Worm (Caenorhabditis elegans) whole organism, L1 larva: ENCODE measurements around the gene srw-62.

Source experiments
- C34B4.2 ChIP-seq: sonication (generic microtip); optimal IDR thresholded peaks from 2 replicates; lab custom pipeline; 2017; ENCODE audit warnings: mild to moderate bottlenecking, missing genetic modification characterization, missing compliant biosample characterization
- ama-1 ChIP-seq: fragments of 150-350 bp; optimal IDR thresholded peaks from 2 replicates; lab custom pipeline; 2014
- blmp-1 ChIP-seq: fragments of 150-350 bp; optimal IDR thresholded peaks from 2 replicates; lab custom pipeline; 2014; ENCODE audit warnings: missing biosample characterization, missing genetic modification characterization
- ceh-63 ChIP-seq: fragments of 200-800 bp; sonication (Bioruptor generic); optimal IDR thresholded peaks from 2 replicates; lab custom pipeline; 2018; ENCODE audit warnings: mild to moderate bottlenecking, missing genetic modification characterization, missing compliant biosample characterization
- ceh-8 ChIP-seq: fragments of 200-800 bp; sonication (Bioruptor generic); optimal IDR thresholded peaks from 2 replicates; lab custom pipeline; 2018; ENCODE audit warnings: mild to moderate bottlenecking, missing genetic modification characterization, moderate library complexity, missing compliant biosample characterization
- ceh-90 ChIP-seq: sonication (generic microtip); optimal IDR thresholded peaks from 2 replicates; lab custom pipeline; 2016; ENCODE audit warnings: missing genetic modification characterization, missing compliant biosample characterization
- efl-1 ChIP-seq, 4 experiments: fragments of 150-350 bp; optimal IDR thresholded peaks in 3 of 4; peaks in 1 of 4; 1 replicate in 1 of 4; 2 replicates in 3 of 4; lab custom pipeline; 2014; ENCODE audit warnings: missing biosample characterization in 2 of 4, missing genetic modification characterization in 2 of 4, missing genetic modification reagents in 2 of 4
- egl-13 ChIP-seq: sonication (generic microtip); optimal IDR thresholded peaks from 2 replicates; lab custom pipeline; 2016; ENCODE audit warnings: missing genotype, missing genetic modification reagents, missing genetic modification characterization, missing compliant biosample characterization
- elt-3 ChIP-seq, 6 experiments: fragments of 150-350 bp in 1 of 6; sonication (generic microtip); optimal IDR thresholded peaks; 2 replicates each; lab custom pipeline; 2017 to 2018; ENCODE audit warnings: missing biosample characterization in 6 of 6, missing genetic modification characterization in 6 of 6, inconsistent platforms in 1 of 6
- ets-5 ChIP-seq: fragments of 200-800 bp; sonication (Bioruptor generic); IDR thresholded peaks from 2 replicates; pipeline ENCODE4 v1.3.6; 2022; ENCODE audit warnings: missing genetic modification characterization, missing compliant biosample characterization
- fkh-4 ChIP-seq: sonication (generic microtip); optimal IDR thresholded peaks from 2 replicates; lab custom pipeline; 2016; ENCODE audit warnings: missing compliant biosample characterization, missing genetic modification characterization, borderline replicate concordance
- grh-1 ChIP-seq: fragments of 200-800 bp; sonication (Bioruptor generic); IDR thresholded peaks from 2 replicates; pipeline ENCODE4 v1.3.6; 2022; ENCODE audit warnings: missing genetic modification reagents, missing genetic modification characterization, missing compliant biosample characterization
- hlh-4 ChIP-seq: sonication (generic microtip); optimal IDR thresholded peaks from 2 replicates; lab custom pipeline; 2016; ENCODE audit warnings: mild to moderate bottlenecking, missing genetic modification characterization, missing compliant biosample characterization
- lin-14 ChIP-seq: fragments of 200-800 bp; sonication (Bioruptor generic); optimal IDR thresholded peaks from 2 replicates; lab custom pipeline; 2018; ENCODE audit warnings: mild to moderate bottlenecking, missing genetic modification characterization, moderate library complexity, missing compliant biosample characterization
- lin-15B ChIP-seq: fragments of 150-350 bp; sonication (generic microtip); optimal IDR thresholded peaks from 3 replicates; lab custom pipeline; 2014; ENCODE audit warnings: missing biosample characterization, missing genetic modification characterization
- lin-39 ChIP-seq: fragments of 150-350 bp; optimal IDR thresholded peaks from 2 replicates; lab custom pipeline; 2014; ENCODE audit warnings: missing biosample characterization, missing genetic modification reagents, missing genetic modification characterization
- lsy-2 ChIP-seq, 2 experiments: fragments of 150-350 bp; optimal IDR thresholded peaks; 2 replicates each; lab custom pipeline; 2014; ENCODE audit warnings: missing biosample characterization in 2 of 2, missing genetic modification characterization in 2 of 2
- mab-9 ChIP-seq: fragments of 200-800 bp; sonication (Bioruptor generic); IDR thresholded peaks from 2 replicates; pipeline ENCODE4 v1.3.6; 2022; ENCODE audit warnings: missing genetic modification reagents, missing genetic modification characterization, missing compliant biosample characterization
- mdl-1 ChIP-seq, 2 experiments: fragments of 150-350 bp; optimal IDR thresholded peaks; 2 replicates each; lab custom pipeline; 2014 to 2017; ENCODE audit warnings: missing biosample characterization in 2 of 2, missing genetic modification characterization in 2 of 2, inconsistent platforms in 1 of 2
- nhr-11 ChIP-seq: fragments of 150-350 bp; optimal IDR thresholded peaks from 2 replicates; lab custom pipeline; 2014; ENCODE audit warnings: missing biosample characterization, missing genetic modification characterization
- nhr-12 ChIP-seq: sonication (generic microtip); optimal IDR thresholded peaks from 2 replicates; lab custom pipeline; 2017; ENCODE audit warnings: missing biosample characterization, missing genetic modification characterization
- nhr-19 ChIP-seq: fragments of 200-800 bp; sonication (Bioruptor generic); conservative IDR thresholded peaks from 2 replicates; pipeline ENCODE4 v1.3.6; 2022; ENCODE audit warnings: missing genetic modification characterization, missing compliant biosample characterization
- nhr-28 ChIP-seq: fragments of 150-350 bp; optimal IDR thresholded peaks from 2 replicates; lab custom pipeline; 2014; ENCODE audit warnings: missing biosample characterization, missing genetic modification characterization
- nhr-47 ChIP-seq: sonication (generic microtip); optimal IDR thresholded peaks from 2 replicates; lab custom pipeline; 2016; ENCODE audit warnings: mild to moderate bottlenecking, missing genetic modification characterization, moderate library complexity, missing compliant biosample characterization
- nhr-71 ChIP-seq: sonication (generic microtip); optimal IDR thresholded peaks from 2 replicates; lab custom pipeline; 2016; ENCODE audit warnings: mild to moderate bottlenecking, missing genetic modification characterization, moderate library complexity, missing compliant biosample characterization
- nhr-85 ChIP-seq: sonication (generic microtip); peaks from one replicate; lab custom pipeline; 2016; ENCODE audit warnings: missing genetic modification characterization, inconsistent platforms, missing compliant biosample characterization
- pag-3 ChIP-seq: sonication (generic microtip); optimal IDR thresholded peaks from 2 replicates; lab custom pipeline; 2017; ENCODE audit warnings: missing genetic modification characterization, mild to moderate bottlenecking, missing compliant biosample characterization, antibody characterized with exemption, borderline replicate concordance; ENCODE audit not compliant: insufficient read depth
- pax-3 ChIP-seq: fragments of 200-800 bp; sonication (Bioruptor generic); optimal IDR thresholded peaks from 2 replicates; lab custom pipeline; 2018; ENCODE audit warnings: mild to moderate bottlenecking, missing genetic modification characterization, moderate library complexity, missing compliant biosample characterization
- pqm-1 ChIP-seq: sonication (generic microtip); optimal IDR thresholded peaks from 3 replicates; lab custom pipeline; 2017; ENCODE audit warnings: missing biosample characterization, missing genetic modification characterization
- snu-23 ChIP-seq: sonication (generic microtip); optimal IDR thresholded peaks from 2 replicates; lab custom pipeline; 2016; ENCODE audit warnings: missing genetic modification characterization, missing compliant biosample characterization
- sptf-1 ChIP-seq: fragments of 150-350 bp; optimal IDR thresholded peaks from 2 replicates; lab custom pipeline; 2014; ENCODE audit warnings: missing biosample characterization, missing genetic modification characterization
- swsn-7 ChIP-seq: sonication (generic microtip); optimal IDR thresholded peaks from 2 replicates; lab custom pipeline; 2016; ENCODE audit warnings: missing genetic modification characterization, missing compliant biosample characterization
- tlp-1 ChIP-seq: fragments of 150-350 bp; optimal IDR thresholded peaks from 2 replicates; lab custom pipeline; 2014; ENCODE audit warnings: missing biosample characterization, missing genetic modification characterization
- unc-62 ChIP-seq: fragments of 150-350 bp; optimal IDR thresholded peaks from 2 replicates; lab custom pipeline; 2014; ENCODE audit warnings: missing biosample characterization, missing genetic modification reagents, missing genetic modification characterization
- unc-86 ChIP-seq: sonication (generic microtip); optimal IDR thresholded peaks from 2 replicates; lab custom pipeline; 2016; ENCODE audit warnings: missing genetic modification characterization, missing compliant biosample characterization
- vab-15 ChIP-seq: sonication (generic microtip); optimal IDR thresholded peaks from 2 replicates; lab custom pipeline; 2017; ENCODE audit warnings: missing genotype, mild to moderate bottlenecking, missing genetic modification characterization, missing compliant biosample characterization
- xbp-1 ChIP-seq: sonication (generic microtip); optimal IDR thresholded peaks from 2 replicates; lab custom pipeline; 2016; ENCODE audit warnings: missing genetic modification characterization, missing compliant biosample characterization
- zag-1 ChIP-seq: fragments of 150-350 bp; optimal IDR thresholded peaks from 2 replicates; lab custom pipeline; 2014; ENCODE audit warnings: missing biosample characterization, missing genetic modification characterization
- zip-4 ChIP-seq: fragments of 200-800 bp; sonication (Bioruptor generic); optimal IDR thresholded peaks from 2 replicates; lab custom pipeline; 2018; ENCODE audit warnings: mild to moderate bottlenecking, missing genetic modification characterization, moderate library complexity, missing compliant biosample characterization
- ztf-4 ChIP-seq: fragments of 150-350 bp; optimal IDR thresholded peaks from 2 replicates; lab custom pipeline; 2014; ENCODE audit warnings: missing biosample characterization, missing genetic modification characterization

srw-62 gene

ce11 chrII:7790324-7790898 is 34.8 kb upstream of the srw-62 start, which contains the start of gene srlf-1 (continued):
- TF ChIP-seq nhr-71 (tag; lab: Kevin White, UChicago) (peak; percentile 33), lin-14 (peak; percentile 50), ztf-4 (no peak), ama-1 (lab: Kevin White, UChicago) (peak; percentile 77), pqm-1 (tag; lab: Kevin White, UChicago) (no peak), sptf-1 (tag; lab: Kevin White, UChicago) (no peak), egl-13 (no peak), tlp-1 (tag; lab: Kevin White, UChicago) (no peak), lin-39 (no peak), pax-3 (tag; lab: Kevin White, UChicago) (no peak), elt-3 (tag; optimal IDR thresholded peaks at IDR 0.05; lab: Kevin White, UChicago) (no peak), nhr-12 (tag; lab: Kevin White, UChicago) (no peak), lin-15B (tag; lab: Kevin White, UChicago) (no peak), grh-1 (GFP tag; lab: Robert Waterston, UW) (peak; percentile 48), ceh-63 (GFP tag; lab: Kevin White, UChicago) (no peak), nhr-28 (no peak), mdl-1 (tag; optimal IDR thresholded peaks at IDR 0.05; lab: Kevin White, UChicago) (no peak), ceh-8 (no peak), xbp-1 (peak; percentile 5), zag-1 (tag; lab: Kevin White, UChicago) (no peak), snu-23 (GFP tag; lab: Kevin White, UChicago) (peak; percentile 38), nhr-11 (tag; lab: Kevin White, UChicago) (no peak), nhr-85 (tag; lab: Kevin White, UChicago) (peak; percentile 66)

DNA sequence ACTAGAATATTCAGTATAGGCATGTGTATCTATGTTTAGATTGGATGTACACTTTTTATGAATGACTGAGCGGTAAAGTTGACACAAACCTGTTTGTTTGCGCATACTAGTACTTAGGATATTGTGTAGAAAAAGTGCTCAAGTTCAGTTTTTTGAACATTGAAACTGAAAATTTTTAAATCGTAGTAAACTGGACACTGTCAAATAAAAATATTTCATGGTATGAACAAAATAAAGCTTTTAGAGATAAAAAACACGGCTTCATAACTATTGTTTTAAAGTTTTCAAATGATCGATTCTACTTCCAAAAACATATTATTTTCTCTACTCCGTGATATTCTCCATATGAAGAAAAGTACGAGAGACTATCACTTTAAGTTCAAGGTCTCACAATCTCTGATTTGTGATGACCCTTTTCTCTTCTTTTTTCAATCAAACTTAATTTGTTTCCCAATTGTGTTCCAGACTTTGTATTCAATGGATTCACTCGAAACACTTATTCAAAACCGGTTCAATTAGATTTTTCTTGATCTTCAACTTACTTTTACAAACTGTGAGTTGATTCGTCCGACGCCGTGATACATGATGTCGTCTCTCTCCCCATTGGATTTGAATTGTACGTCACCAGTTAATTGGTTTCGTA is 33.7 kb upstream of the srw-62 start:
- TF ChIP-seq ama-1 (lab: Kevin White, UChicago) = peak; percentile 29
- no peak for TF ChIP-seq unc-86 (tag; lab: Kevin White, UChicago)
- TF ChIP-seq grh-1 (GFP tag; lab: Robert Waterston, UW) = peak; percentile 75
- TF ChIP-seq unc-62 (GFP tag; lab: Kevin White, UChicago) = no peak
- peak in 4 of 6 experiments; percentile 20 to 74 (median 44) for TF ChIP-seq elt-3 (tag; optimal IDR thresholded peaks at IDR 0.05; lab: Kevin White, UChicago)
- peak; percentile 61 for TF ChIP-seq blmp-1 (tag; lab: Kevin White, UChicago)
- TF ChIP-seq ets-5 (GFP tag; lab: Robert Waterston, UW) = no peak
- no peak for TF ChIP-seq ceh-63 (GFP tag; lab: Kevin White, UChicago)
- peak; percentile 18; the same call in 1 of the 2 replicates for TF ChIP-seq nhr-19 (GFP tag; lab: Robert Waterston, UW)
- no peak for TF ChIP-seq vab-15 (tag; lab: Kevin White, UChicago)
- no peak for TF ChIP-seq fkh-4
- TF ChIP-seq swsn-7 (tag; lab: Kevin White, UChicago) = no peak
- no peak for TF ChIP-seq pag-3 (tag; lab: Kevin White, UChicago)
- TF ChIP-seq ceh-90 (tag; lab: Kevin White, UChicago) = no peak
- peak; percentile 94 for TF ChIP-seq nhr-85 (tag; lab: Kevin White, UChicago)
- no peak for TF ChIP-seq C34B4.2
- TF ChIP-seq efl-1 (optimal IDR thresholded peaks at IDR 0.05; lab: Kevin White, UChicago) = no peak
- TF ChIP-seq efl-1 (GFP tag; optimal IDR thresholded peaks at IDR 0.05 in 1 of 2; lab: Kevin White, UChicago) = peak in 1 of 2 experiments; percentile 41
- TF ChIP-seq nhr-47 (tag; lab: Kevin White, UChicago) = peak; percentile 7
- TF ChIP-seq pax-3 (tag; lab: Kevin White, UChicago) = no peak
- TF ChIP-seq pqm-1 (tag; lab: Kevin White, UChicago) = no peak
- TF ChIP-seq tlp-1 (tag; lab: Kevin White, UChicago) = no peak
- peak; percentile 6 to 32 for TF ChIP-seq lsy-2 (tag; optimal IDR thresholded peaks at IDR 0.05; lab: Kevin White, UChicago)
- no peak for TF ChIP-seq hlh-4 (tag; lab: Kevin White, UChicago)
- TF ChIP-seq lin-14 = peak; percentile 67
- no peak for TF ChIP-seq mab-9 (GFP tag; lab: Robert Waterston, UW)
- no peak for TF ChIP-seq nhr-11 (tag; lab: Kevin White, UChicago)
- TF ChIP-seq nhr-71 (tag; lab: Kevin White, UChicago) = peak; percentile 8
- no peak for TF ChIP-seq zip-4 (GFP tag; lab: Kevin White, UChicago)
